Worm (Caenorhabditis elegans) whole organism, late embryonic: ENCODE results near the gene hlh-27.

Experiments used
- C38D4.7 ChIP-seq: fragments of 200-800 bp; sonication (Bioruptor generic); optimal IDR thresholded peaks from 2 replicates; lab custom pipeline; 2018; ENCODE audit warnings: mild to moderate bottlenecking, missing genetic modification characterization, moderate library complexity, missing compliant biosample characterization
- dve-1 ChIP-seq: sonication (generic microtip); optimal IDR thresholded peaks from 2 replicates; lab custom pipeline; 2017; ENCODE audit warnings: antibody characterized with exemption, mild to moderate bottlenecking, missing genetic modification characterization, missing compliant biosample characterization
- lin-11 ChIP-seq: fragments of 200-800 bp; sonication (Bioruptor generic); optimal IDR thresholded peaks from 2 replicates; lab custom pipeline; 2018; ENCODE audit warnings: mild to moderate bottlenecking, missing genetic modification characterization, missing compliant biosample characterization
- nfya-1 ChIP-seq: sonication (generic microtip); optimal IDR thresholded peaks from 2 replicates; lab custom pipeline; 2017; ENCODE audit warnings: missing genetic modification characterization, mild to moderate bottlenecking, missing compliant biosample characterization, antibody characterized with exemption, moderate library complexity
- ref-2 ChIP-seq: sonication (generic microtip); optimal IDR thresholded peaks from 2 replicates; lab custom pipeline; 2016; ENCODE audit warnings: missing genetic modification characterization, missing compliant biosample characterization
- sox-4 ChIP-seq: sonication (generic microtip); optimal IDR thresholded peaks from 2 replicates; lab custom pipeline; 2017; ENCODE audit warnings: mild to moderate bottlenecking, missing genetic modification characterization, inconsistent platforms, missing compliant biosample characterization
- tbx-7 ChIP-seq: sonication (generic microtip); optimal IDR thresholded peaks from 2 replicates; lab custom pipeline; 2016; ENCODE audit warnings: missing genotype, missing genetic modification characterization, missing compliant biosample characterization
- ttx-3 ChIP-seq: sonication (generic microtip); optimal IDR thresholded peaks from 2 replicates; lab custom pipeline; 2016; ENCODE audit warnings: missing genetic modification reagents, missing genetic modification characterization, missing compliant biosample characterization

DNA sequence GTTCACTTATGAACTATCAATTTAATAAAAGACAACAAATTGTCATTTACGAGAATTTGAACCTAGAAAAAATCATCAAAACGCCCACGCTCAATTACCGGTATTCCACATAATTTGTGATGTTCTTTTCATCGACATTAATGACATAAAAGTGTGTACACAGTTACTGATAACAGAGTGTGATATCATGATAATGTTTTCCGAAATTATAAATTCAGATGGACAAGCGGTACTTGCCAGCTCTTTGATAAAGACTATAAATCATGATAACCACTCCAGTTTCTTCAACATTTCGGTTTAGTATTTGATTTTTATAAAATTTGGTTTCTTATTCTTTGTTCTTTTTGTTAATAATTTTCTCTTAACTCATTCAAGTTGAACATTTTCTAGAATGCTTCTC is 45.8 kb upstream of the hlh-27 start, which contains the start of gene lys-8:
- TF ChIP-seq dve-1 = no peak
- TF ChIP-seq C38D4.7 (GFP tag; lab: Kevin White, UChicago) = no peak
- TF ChIP-seq nfya-1 (tag; lab: Kevin White, UChicago) = no peak
- no peak for TF ChIP-seq sox-4 (tag; lab: Kevin White, UChicago)
- no peak for TF ChIP-seq tbx-7
- TF ChIP-seq lin-11 (tag; lab: Kevin White, UChicago) = no peak
- no peak for TF ChIP-seq ttx-3 (tag; lab: Kevin White, UChicago)
- no peak for TF ChIP-seq ref-2 (tag; lab: Kevin White, UChicago)
